Fruit fly (Drosophila melanogaster): ENCODE data around the gene Rbcn-3A.

The Rbcn-3A gene

dm6 chrX:6255414-6255915 lies at the start of gene Rbcn-3A, which contains the start of gene Spx (continued):
- TF ChIP-seq CG2199 (GFP tag; IDR thresholded peaks at IDR 0.05): no peak
- TF ChIP-seq fd3F (GFP tag; optimal IDR thresholded peaks at IDR 0.05): peak; percentile 8
- no peak for TF ChIP-seq CG31388 (GFP tag; optimal IDR thresholded peaks at IDR 0.05)
- TF ChIP-seq btn (GFP tag; optimal IDR thresholded peaks at IDR 0.05): no peak
- no peak for TF ChIP-seq sqz (GFP tag; optimal IDR thresholded peaks at IDR 0.05)
- TF ChIP-seq CG18599 (GFP tag; optimal IDR thresholded peaks at IDR 0.05): peak; percentile 35
- TF ChIP-seq Stat92E (GFP tag; optimal IDR thresholded peaks at IDR 0.05): peak in 1 of 3 experiments; percentile 45
- peak; percentile 49 for TF ChIP-seq CG2712 (tag; optimal IDR thresholded peaks at IDR 0.05)
- TF ChIP-seq MESR4 (GFP tag; optimal IDR thresholded peaks at IDR 0.05): no peak
- peak; percentile 21 for TF ChIP-seq gcm (GFP tag; optimal IDR thresholded peaks at IDR 0.05)
- no peak for TF ChIP-seq CG4328 (GFP tag; optimal IDR thresholded peaks at IDR 0.05)
- TF ChIP-seq Tbp (GFP tag; optimal IDR thresholded peaks at IDR 0.05): no peak
- no peak for TF ChIP-seq crol (GFP tag; IDR thresholded peaks at IDR 0.05)
- no peak for TF ChIP-seq org-1 (GFP tag; optimal IDR thresholded peaks at IDR 0.05)
- no peak for TF ChIP-seq Dfd (GFP tag; optimal IDR thresholded peaks at IDR 0.05)
- TF ChIP-seq CoRest (tag; optimal IDR thresholded peaks at IDR 0.05): peak; percentile 69
- TF ChIP-seq tin (GFP tag; optimal IDR thresholded peaks at IDR 0.05): peak; percentile 6
- TF ChIP-seq CG18619 (GFP tag; optimal IDR thresholded peaks at IDR 0.05): peak; percentile 30
- TF ChIP-seq CG4854 (GFP tag; optimal IDR thresholded peaks at IDR 0.05): no peak
- no peak for TF ChIP-seq Bteb2 (GFP tag; optimal IDR thresholded peaks at IDR 0.05)
- no peak for TF ChIP-seq Hsf (GFP tag; optimal IDR thresholded peaks at IDR 0.05)
- TF ChIP-seq CG18764 (GFP tag; optimal IDR thresholded peaks at IDR 0.05): peak; percentile 0
- no peak for TF ChIP-seq odd (GFP tag; optimal IDR thresholded peaks at IDR 0.05)
- no peak for TF ChIP-seq CG16815 (GFP tag; optimal IDR thresholded peaks at IDR 0.05)
- TF ChIP-seq CG3847 (GFP tag; IDR thresholded peaks at IDR 0.05): 0 out of 2 replicates have a peak, but pooled peaks have one; percentile 25
- TF ChIP-seq lola (GFP tag; optimal IDR thresholded peaks at IDR 0.05): peak in 1 of 3 experiments; percentile 32
- no peak for TF ChIP-seq Fer3 (tag; optimal IDR thresholded peaks at IDR 0.05)
- TF ChIP-seq Chrac-16 (GFP tag; optimal IDR thresholded peaks at IDR 0.05): no peak
- TF ChIP-seq sens-2 (GFP tag; IDR thresholded peaks at IDR 0.05): no peak
- TF ChIP-seq dm (GFP tag; optimal IDR thresholded peaks at IDR 0.05): no peak
- no peak for TF ChIP-seq CG15073 (GFP tag; optimal IDR thresholded peaks at IDR 0.05)
- no peak for TF ChIP-seq Oaz (GFP tag; IDR thresholded peaks at IDR 0.05)
- no peak for TF ChIP-seq HLH54F (GFP tag; optimal IDR thresholded peaks at IDR 0.05)
- no peak for TF ChIP-seq CG43689 (GFP tag; IDR thresholded peaks at IDR 0.05)
- TF ChIP-seq Jarid2 (GFP tag; optimal IDR thresholded peaks at IDR 0.05): no peak
- TF ChIP-seq Neu2 (GFP tag; optimal IDR thresholded peaks at IDR 0.05; ENCODE audit: borderline replicate concordance): no peak
- peak; percentile 3 for TF ChIP-seq CG1603 (tag; optimal IDR thresholded peaks at IDR 0.05)
- peak; percentile 41 for TF ChIP-seq CG15269 (tag; optimal IDR thresholded peaks at IDR 0.05)
- no peak for TF ChIP-seq CG7357 (GFP tag; IDR thresholded peaks at IDR 0.05)
- TF ChIP-seq Spps (tag; optimal IDR thresholded peaks at IDR 0.05): no peak
- peak; percentile 33 for TF ChIP-seq phol (tag; optimal IDR thresholded peaks at IDR 0.05)
- TF ChIP-seq CG12155 (GFP tag; optimal IDR thresholded peaks at IDR 0.05): no peak
- no peak for TF ChIP-seq GATAe (GFP tag; conservative IDR thresholded peaks at IDR 0.05)
- peak; percentile 87 for TF ChIP-seq CG13287 (GFP tag; IDR thresholded peaks at IDR 0.05; ENCODE audit: partially characterized antibody)
- peak; percentile 9 for TF ChIP-seq Ets65A (GFP tag)
- TF ChIP-seq run (tag; optimal IDR thresholded peaks at IDR 0.05): no peak
- no peak for TF ChIP-seq Hey (tag; optimal IDR thresholded peaks at IDR 0.05)
- peak; percentile 5 for TF ChIP-seq Sox100B (GFP tag; optimal IDR thresholded peaks at IDR 0.05)
- no peak for TF ChIP-seq CG13123 (GFP tag; optimal IDR thresholded peaks at IDR 0.05)
- TF ChIP-seq YL-1 (GFP tag; optimal IDR thresholded peaks at IDR 0.05): peak; percentile 45
- no peak for TF ChIP-seq wek (GFP tag; optimal IDR thresholded peaks at IDR 0.05)
